ENCODE assay signal across 1 fruit fly cellular context in genomic region chr3R:23335577-23335976, dm6.
TF ChIP-seq lines count a peak whose summit lies in the region.

No protein-coding gene starts in this region.

TF ChIP-seq in whole organism, embryonic, 481 proteins besides CTCF, POLR2A, EP300 and RAD21 (continued from another document):
- TF ChIP-seq Hr51 (GFP tag; optimal IDR thresholded peaks at IDR 0.05; lab: Kevin White, UChicago) = peak in 1 of 2 experiments; percentile 82
- peak; percentile 35; the same call in 2 of the 3 replicates for TF ChIP-seq CG14050 (GFP tag; IDR thresholded peaks at IDR 0.05; lab: Robert Waterston, UW)
- no peak for TF ChIP-seq Sry-δ (GFP tag; optimal IDR thresholded peaks at IDR 0.05; lab: Kevin White, UChicago)
- no peak for TF ChIP-seq chm (GFP tag; IDR thresholded peaks at IDR 0.05; lab: Robert Waterston, UW)
- TF ChIP-seq tgo (GFP tag; IDR thresholded peaks at IDR 0.05; lab: Robert Waterston, UW) = peak; percentile 37; the same call in 1 of the 3 replicates
- TF ChIP-seq tna (GFP tag; IDR thresholded peaks at IDR 0.05; lab: Robert Waterston, UW; ENCODE audit: partially characterized antibody) = no peak
- no peak for TF ChIP-seq CG2129 (GFP tag; IDR thresholded peaks at IDR 0.05; lab: Robert Waterston, UW; ENCODE audit: partially characterized antibody)
- TF ChIP-seq CG10147 (GFP tag; optimal IDR thresholded peaks at IDR 0.05; lab: Kevin White, UChicago) = peak; percentile 92
- TF ChIP-seq kah (GFP tag; optimal IDR thresholded peaks at IDR 0.05; lab: Kevin White, UChicago) = peak; percentile 60
- peak; percentile 49; the same call in 1 of the 2 replicates for TF ChIP-seq Poxn (GFP tag; IDR thresholded peaks at IDR 0.05; lab: Robert Waterston, UW)
- TF ChIP-seq grn (GFP tag; optimal IDR thresholded peaks at IDR 0.05; lab: Kevin White, UChicago) = peak; percentile 10
- TF ChIP-seq sens (GFP tag; lab: Kevin White, UChicago) = no peak
- no peak for TF ChIP-seq z (GFP tag; IDR thresholded peaks at IDR 0.05; lab: Robert Waterston, UW)
- peak; percentile 71 for TF ChIP-seq Fer2 (tag; optimal IDR thresholded peaks at IDR 0.05; lab: Kevin White, UChicago)
- peak; percentile 94 for TF ChIP-seq CG18599 (GFP tag; optimal IDR thresholded peaks at IDR 0.05; lab: Kevin White, UChicago)
- TF ChIP-seq br (optimal IDR thresholded peaks at IDR 0.05; lab: Kevin White, UChicago) = no peak
- peak; percentile 58; the same call in 1 of the 2 replicates for TF ChIP-seq CG31441 (GFP tag; IDR thresholded peaks at IDR 0.05; lab: Robert Waterston, UW)
- no peak for TF ChIP-seq Ravus (GFP tag; IDR thresholded peaks at IDR 0.05; lab: Robert Waterston, UW)
- peak; percentile 96 for TF ChIP-seq nom (GFP tag; optimal IDR thresholded peaks at IDR 0.05; lab: Kevin White, UChicago)
- TF ChIP-seq ham (GFP tag; IDR thresholded peaks at IDR 0.05; lab: Robert Waterston, UW) = peak; percentile 47; the same call in 1 of the 2 replicates
- no peak for TF ChIP-seq h (optimal IDR thresholded peaks at IDR 0.05; lab: Kevin White, UChicago)
- TF ChIP-seq CG12744 (GFP tag; optimal IDR thresholded peaks at IDR 0.05; lab: Kevin White, UChicago) = no peak
- TF ChIP-seq CG4424 (GFP tag; optimal IDR thresholded peaks at IDR 0.05; lab: Kevin White, UChicago) = peak; percentile 71
- peak; percentile 70; the same call in 2 of the 3 replicates for TF ChIP-seq zfh1 (GFP tag; IDR thresholded peaks at IDR 0.05; lab: Robert Waterston, UW)
- TF ChIP-seq nmo (GFP tag; optimal IDR thresholded peaks at IDR 0.05; lab: Kevin White, UChicago) = peak; percentile 80
- TF ChIP-seq CG6854 (GFP tag; optimal IDR thresholded peaks at IDR 0.05; lab: Kevin White, UChicago) = peak; percentile 75
- peak; percentile 88 for TF ChIP-seq CG10209 (GFP tag; optimal IDR thresholded peaks at IDR 0.05; lab: Kevin White, UChicago)
- peak in 1 of 2 experiments; percentile 68 for TF ChIP-seq dpn (GFP tag; optimal IDR thresholded peaks at IDR 0.05; lab: Kevin White, UChicago)
- TF ChIP-seq BtbVII (GFP tag; optimal IDR thresholded peaks at IDR 0.05; lab: Kevin White, UChicago) = peak; percentile 94
- peak; percentile 77 for TF ChIP-seq CG9437 (GFP tag; optimal IDR thresholded peaks at IDR 0.05; lab: Kevin White, UChicago)
- peak; percentile 51 for TF ChIP-seq CG30431 (GFP tag; optimal IDR thresholded peaks at IDR 0.05; lab: Kevin White, UChicago)
- peak; percentile 30 for TF ChIP-seq CG8359 (GFP tag; optimal IDR thresholded peaks at IDR 0.05; lab: Kevin White, UChicago; ENCODE audit: borderline replicate concordance)
- peak; percentile 84 for TF ChIP-seq Dbx (GFP tag; IDR thresholded peaks at IDR 0.05; lab: Robert Waterston, UW)
- peak; percentile 32 for TF ChIP-seq tin (GFP tag; optimal IDR thresholded peaks at IDR 0.05; lab: Kevin White, UChicago)
- peak; percentile 59 for TF ChIP-seq CG30403 (GFP tag; optimal IDR thresholded peaks at IDR 0.05; lab: Kevin White, UChicago)
- no peak for TF ChIP-seq Gsc (GFP tag; IDR thresholded peaks at IDR 0.05; lab: Robert Waterston, UW)
- peak; percentile 80 for TF ChIP-seq CG1233 (GFP tag; optimal IDR thresholded peaks at IDR 0.05; lab: Kevin White, UChicago)
- peak; percentile 45; the same call in 1 of the 2 replicates for TF ChIP-seq E2f2 (GFP tag; IDR thresholded peaks at IDR 0.05; lab: Robert Waterston, UW)
- no peak for TF ChIP-seq CG1832 (GFP tag; optimal IDR thresholded peaks at IDR 0.05; lab: Kevin White, UChicago)
- peak; percentile 53 for TF ChIP-seq CG32772 (GFP tag; IDR thresholded peaks at IDR 0.05; lab: Robert Waterston, UW)
- no peak for TF ChIP-seq CG9609 (GFP tag; optimal IDR thresholded peaks at IDR 0.05; lab: Kevin White, UChicago)
- TF ChIP-seq hth (optimal IDR thresholded peaks at IDR 0.05; lab: Kevin White, UChicago) = no peak
- TF ChIP-seq CG31365 (tag; optimal IDR thresholded peaks at IDR 0.05; lab: Kevin White, UChicago) = peak; percentile 30
- peak; percentile 93 for TF ChIP-seq CG10543 (GFP tag; optimal IDR thresholded peaks at IDR 0.05; lab: Kevin White, UChicago)
- no peak for TF ChIP-seq Hey (tag; optimal IDR thresholded peaks at IDR 0.05; lab: Kevin White, UChicago)
- TF ChIP-seq hb (GFP tag; IDR thresholded peaks at IDR 0.05; lab: Robert Waterston, UW; ENCODE audit: partially characterized antibody) = no peak
- TF ChIP-seq CG17829 (tag; optimal IDR thresholded peaks at IDR 0.05; lab: Kevin White, UChicago) = peak; percentile 59
- TF ChIP-seq CG6813 (GFP tag; optimal IDR thresholded peaks at IDR 0.05; lab: Kevin White, UChicago) = peak; percentile 82
- TF ChIP-seq esg (GFP tag; conservative IDR thresholded peaks at IDR 0.05; lab: Robert Waterston, UW) = peak; percentile 40; the same call in 1 of the 2 replicates
- TF ChIP-seq Max (GFP tag; optimal IDR thresholded peaks at IDR 0.05; lab: Kevin White, UChicago) = peak; percentile 76
- TF ChIP-seq CG2202 (tag; optimal IDR thresholded peaks at IDR 0.05; lab: Kevin White, UChicago) = peak; percentile 0
- TF ChIP-seq Jarid2 (GFP tag; optimal IDR thresholded peaks at IDR 0.05; lab: Kevin White, UChicago) = peak; percentile 68
- TF ChIP-seq btn (GFP tag; optimal IDR thresholded peaks at IDR 0.05; lab: Kevin White, UChicago) = no peak
- peak; percentile 75 for TF ChIP-seq CG2120 (GFP tag; optimal IDR thresholded peaks at IDR 0.05; lab: Kevin White, UChicago)
- TF ChIP-seq Abd-B (GFP tag; optimal IDR thresholded peaks at IDR 0.05; lab: Kevin White, UChicago) = peak; percentile 77
- peak; percentile 16 for TF ChIP-seq CG9797 (GFP tag; optimal IDR thresholded peaks at IDR 0.05; lab: Kevin White, UChicago)
- TF ChIP-seq pan (optimal IDR thresholded peaks at IDR 0.05; lab: Kevin White, UChicago) = no peak
- peak in 1 of 2 experiments; percentile 48 for TF ChIP-seq pan (GFP tag; optimal IDR thresholded peaks at IDR 0.05 in 1 of 2, IDR thresholded peaks at IDR 0.05 in 1 of 2)
- TF ChIP-seq CrebB (tag; optimal IDR thresholded peaks at IDR 0.05; lab: Kevin White, UChicago) = peak; percentile 20
- TF ChIP-seq CG12071 (GFP tag; optimal IDR thresholded peaks at IDR 0.05; lab: Kevin White, UChicago) = peak; percentile 54
- peak; percentile 70 for TF ChIP-seq CG2712 (tag; optimal IDR thresholded peaks at IDR 0.05; lab: Kevin White, UChicago)
- no peak for TF ChIP-seq nerfin-2 (GFP tag; IDR thresholded peaks at IDR 0.05; lab: Robert Waterston, UW; ENCODE audit: partially characterized antibody)
- no peak for TF ChIP-seq Opbp (GFP tag; IDR thresholded peaks at IDR 0.05; lab: Robert Waterston, UW; ENCODE audit: partially characterized antibody)
- TF ChIP-seq Med (GFP tag; lab: Kevin White, UChicago) = peak; percentile 91
- peak; percentile 2 for TF ChIP-seq pzg (GFP tag; optimal IDR thresholded peaks at IDR 0.05; lab: Kevin White, UChicago)
- peak; percentile 27 for TF ChIP-seq CG15696 (tag; optimal IDR thresholded peaks at IDR 0.05; lab: Kevin White, UChicago)
- peak; percentile 75 for TF ChIP-seq Ets65A (GFP tag; lab: Kevin White, UChicago)
- TF ChIP-seq stc (GFP tag; IDR thresholded peaks at IDR 0.05; lab: Robert Waterston, UW) = peak; percentile 53; the same call in 1 of the 2 replicates
- no peak for TF ChIP-seq hbn (GFP tag; IDR thresholded peaks at IDR 0.05; lab: Robert Waterston, UW; ENCODE audit: partially characterized antibody)
- TF ChIP-seq az2 (GFP tag; optimal IDR thresholded peaks at IDR 0.05; lab: Kevin White, UChicago) = peak; percentile 54
- no peak for TF ChIP-seq Lhr (GFP tag; optimal IDR thresholded peaks at IDR 0.05; lab: Kevin White, UChicago)
- peak; percentile 93 for TF ChIP-seq Fer1 (GFP tag; optimal IDR thresholded peaks at IDR 0.05; lab: Kevin White, UChicago)
- TF ChIP-seq bbx (GFP tag; IDR thresholded peaks at IDR 0.05; lab: Robert Waterston, UW; ENCODE audit: partially characterized antibody) = no peak
- TF ChIP-seq toy (GFP tag; IDR thresholded peaks at IDR 0.05; lab: Robert Waterston, UW) = peak; percentile 52; the same call in 1 of the 2 replicates
- no peak for TF ChIP-seq p53 (GFP tag; optimal IDR thresholded peaks at IDR 0.05; lab: Kevin White, UChicago)
- no peak for TF ChIP-seq Lpt (GFP tag; optimal IDR thresholded peaks at IDR 0.05; lab: Kevin White, UChicago)
- TF ChIP-seq Aef1 (GFP tag; IDR thresholded peaks at IDR 0.05; lab: Robert Waterston, UW) = peak; percentile 51; the same call in 2 of the 3 replicates
- peak; percentile 50 for TF ChIP-seq CG18262 (tag; optimal IDR thresholded peaks at IDR 0.05; lab: Kevin White, UChicago)
- peak; percentile 83 for TF ChIP-seq CG9817 (tag; optimal IDR thresholded peaks at IDR 0.05; lab: Kevin White, UChicago)
- 0 out of 2 replicates have a peak, but pooled peaks have one; percentile 31 for TF ChIP-seq CG8765 (GFP tag; IDR thresholded peaks at IDR 0.05; lab: Robert Waterston, UW)
- TF ChIP-seq Xbp1 (GFP tag; optimal IDR thresholded peaks at IDR 0.05; lab: Kevin White, UChicago) = peak; percentile 26
- TF ChIP-seq YL-1 (GFP tag; optimal IDR thresholded peaks at IDR 0.05; lab: Kevin White, UChicago) = peak; percentile 18
- TF ChIP-seq phol (tag; optimal IDR thresholded peaks at IDR 0.05; lab: Kevin White, UChicago) = peak; percentile 74
- TF ChIP-seq Lim3 (GFP tag; IDR thresholded peaks at IDR 0.05; lab: Robert Waterston, UW) = no peak
- TF ChIP-seq CG6791 (GFP tag; IDR thresholded peaks at IDR 0.05; lab: Robert Waterston, UW; ENCODE audit: partially characterized antibody) = no peak
- peak; percentile 59 for TF ChIP-seq CG7357 (GFP tag; IDR thresholded peaks at IDR 0.05; lab: Robert Waterston, UW)
- TF ChIP-seq CG4820 (GFP tag; optimal IDR thresholded peaks at IDR 0.05; lab: Kevin White, UChicago) = peak; percentile 25
- TF ChIP-seq seq (GFP tag; IDR thresholded peaks at IDR 0.05; lab: Robert Waterston, UW) = peak; percentile 76
TF ChIP-seq in whole organism, embryonic: peak in this region for 259.
